Worm (Caenorhabditis elegans) whole organism, midembryonic: ENCODE measurements around the gene F38B6.2.
A peak's percentile ranks its signal among the peaks of the same experiment; 100 is the strongest.

Experiments
- flt-1 ChIP-seq: fragments of 200-800 bp; sonication (Bioruptor generic); IDR thresholded peaks from 2 replicates; pipeline ENCODE4 v1.3.6; 2022; ENCODE audit warnings: missing genetic modification characterization, missing compliant biosample characterization
- klf-2 ChIP-seq: fragments of 200-800 bp; sonication (Bioruptor generic); conservative IDR thresholded peaks from 2 replicates; pipeline ENCODE4 v1.3.6; 2022; ENCODE audit warnings: missing genetic modification reagents, missing genetic modification characterization, missing compliant biosample characterization
- med-1 ChIP-seq: sonication (generic microtip); optimal IDR thresholded peaks from 2 replicates; lab custom pipeline; 2017; ENCODE audit warnings: missing genetic modification characterization, mild to moderate bottlenecking, missing compliant biosample characterization, antibody characterized with exemption, missing genetic modification reagents; ENCODE audit not compliant: insufficient read depth
- ref-1 ChIP-seq: fragments of 200-800 bp; sonication (Bioruptor generic); conservative IDR thresholded peaks from 2 replicates; pipeline ENCODE4 v1.3.6; 2022; ENCODE audit warnings: missing genetic modification reagents, missing genetic modification characterization, missing compliant biosample characterization
- ztf-23 ChIP-seq: fragments of 200-800 bp; sonication (Bioruptor generic); IDR thresholded peaks from 2 replicates; pipeline ENCODE4 v1.3.6; 2022; ENCODE audit warnings: missing genetic modification reagents, missing genetic modification characterization, missing compliant biosample characterization
- ztf-29 ChIP-seq: fragments of 200-800 bp; sonication (Bioruptor generic); IDR thresholded peaks from 2 replicates; pipeline ENCODE4 v1.3.6; 2022; ENCODE audit warnings: missing genetic modification reagents, missing genetic modification characterization, missing compliant biosample characterization

- no peak for TF ChIP-seq klf-2
- no peak for TF ChIP-seq med-1 (GFP tag; lab: Kevin White, UChicago)
- peak; percentile 79 for TF ChIP-seq flt-1 (GFP tag; lab: Robert Waterston, UW)
- no peak for TF ChIP-seq ref-1 (GFP tag; lab: Robert Waterston, UW)
- TF ChIP-seq ztf-23 (GFP tag; lab: Robert Waterston, UW), result no peak
- TF ChIP-seq ztf-29 (GFP tag; lab: Robert Waterston, UW), result peak; percentile 45; the same call in 1 of the 2 replicates
Observed at ce11 chrX:6742011-6742683, 43.8 kb downstream of the F38B6.2 start, which contains the start of gene mdl-1.
